Worm (Caenorhabditis elegans): Measurements from ENCODE around the gene F13B12.6.

DNA sequence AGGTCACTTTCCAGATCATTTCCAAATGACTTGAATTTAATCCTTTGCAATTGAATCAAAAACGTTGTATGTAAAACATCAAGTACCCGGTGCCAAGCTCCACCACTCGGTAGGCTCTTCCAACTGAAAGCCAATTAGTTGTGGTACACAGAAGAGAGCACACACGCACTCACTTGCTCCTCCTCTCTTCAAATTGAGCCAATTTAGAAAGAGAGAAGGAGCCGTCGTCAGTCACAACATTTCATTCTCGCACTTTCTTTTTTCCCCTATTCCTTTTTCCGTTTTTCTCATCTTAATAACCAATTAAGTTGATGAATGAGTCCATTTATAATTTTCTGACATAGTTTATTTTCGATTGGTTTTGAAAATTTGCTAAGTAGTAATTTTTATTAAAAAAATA, 19.4 kb downstream of the F13B12.6 start:
- TF ChIP-seq lin-26 (GFP tag; IDR thresholded peaks at IDR 0.05) (no peak), sdz-38 (tag; optimal IDR thresholded peaks at IDR 0.05) (no peak), ets-4 (GFP tag; optimal IDR thresholded peaks at IDR 0.05) (no peak)

Data from whole organism, young adult.